Worm (Caenorhabditis elegans) whole organism, L3 larva: ENCODE results near the gene srh-269.

ENCODE experiments used
- elt-2 ChIP-seq: sonication (generic microtip); optimal IDR thresholded peaks from 2 replicates; lab custom pipeline; 2016; ENCODE audit warnings: missing genetic modification reagents, mild to moderate bottlenecking, missing genetic modification characterization, missing compliant biosample characterization
- nhr-28 ChIP-seq: fragments of 150-350 bp; optimal IDR thresholded peaks from 2 replicates; lab custom pipeline; 2014; ENCODE audit warnings: missing biosample characterization, missing genetic modification characterization
- unc-39 ChIP-seq: sonication (generic microtip); optimal IDR thresholded peaks from 4 replicates; lab custom pipeline; 2017; ENCODE audit warnings: missing biosample characterization, missing genetic modification characterization
- zag-1 ChIP-seq: fragments of 150-350 bp; optimal IDR thresholded peaks from 2 replicates; lab custom pipeline; 2014; ENCODE audit warnings: missing biosample characterization, missing genetic modification characterization

- TF ChIP-seq elt-2 (no peak), nhr-28 (no peak), unc-39 (no peak), zag-1 (tag; lab: Kevin White, UChicago) (no peak)
Observed at ce11 chrV:16603102-16603501, 11.3 kb upstream of the srh-269 start, which contains the start of gene T03E6.8.
